Fruit fly (Drosophila melanogaster) whole organism, embryonic: ENCODE results near the gene Vdup1.
A peak's percentile ranks its signal among the peaks of the same experiment; 100 is the strongest.

Experiments
- Atf3 ChIP-seq: fragments of 200-800 bp; sonication (Bioruptor generic); optimal IDR thresholded peaks from 3 replicates; lab custom pipeline; 2016; ENCODE audit warnings: missing biosample characterization, missing genetic modification characterization
- B-H1 ChIP-seq: fragments of 200-800 bp; sonication (Bioruptor generic); IDR thresholded peaks from 3 replicates; pipeline ENCODE4 v1.3.6; 2022; ENCODE audit warnings: missing biosample characterization, missing genetic modification characterization
- CG10147 ChIP-seq: fragments of 200-800 bp; sonication (Bioruptor generic); optimal IDR thresholded peaks from 2 replicates; lab custom pipeline; 2019; ENCODE audit warnings: missing biosample characterization, mild to moderate bottlenecking, missing genetic modification characterization, moderate library complexity
- CG10959 ChIP-seq: fragments of 200-800 bp; sonication (Bioruptor generic); IDR thresholded peaks from 2 replicates; pipeline ENCODE4 v1.3.6; 2022; ENCODE audit warnings: missing biosample characterization, missing genetic modification characterization
- CG11085 ChIP-seq: fragments of 200-800 bp; sonication (Bioruptor generic); IDR thresholded peaks from 2 replicates; pipeline ENCODE4 v1.3.6; 2022; ENCODE audit warnings: missing biosample characterization, missing genetic modification characterization
- CG11696 ChIP-seq: fragments of 200-800 bp; sonication (Bioruptor generic); IDR thresholded peaks from 2 replicates; pipeline ENCODE4 v1.3.6; 2022; ENCODE audit warnings: missing biosample characterization, missing genetic modification characterization
- CG12219 ChIP-seq: fragments of 200-800 bp; sonication (Bioruptor generic); optimal IDR thresholded peaks from 3 replicates; lab custom pipeline; 2018; ENCODE audit warnings: missing biosample characterization, mild to moderate bottlenecking, missing genetic modification characterization
- CG14667 ChIP-seq: fragments of 200-800 bp; sonication (Bioruptor generic); IDR thresholded peaks from 2 replicates; pipeline ENCODE4 v1.3.6; 2022; ENCODE audit warnings: missing biosample characterization, missing genetic modification characterization
- CG3281 ChIP-seq: fragments of 200-800 bp; sonication (Bioruptor generic); optimal IDR thresholded peaks from 3 replicates; lab custom pipeline; 2017; ENCODE audit warnings: missing biosample characterization, mild to moderate bottlenecking, missing genetic modification characterization
- CG33213 ChIP-seq: fragments of 200-800 bp; sonication (Bioruptor generic); optimal IDR thresholded peaks from 3 replicates; lab custom pipeline; 2016; ENCODE audit warnings: missing biosample characterization, missing genetic modification characterization
- CG6689 ChIP-seq: fragments of 200-800 bp; sonication (Bioruptor generic); IDR thresholded peaks from 2 replicates; pipeline ENCODE4 v1.3.6; 2022; ENCODE audit warnings: missing biosample characterization, missing genetic modification characterization
- CG8089 ChIP-seq: fragments of 200-800 bp; sonication (Bioruptor generic); optimal IDR thresholded peaks from 3 replicates; lab custom pipeline; 2016; ENCODE audit warnings: missing biosample characterization, missing genetic modification characterization
- CG8478 ChIP-seq: fragments of >200 bp; optimal IDR thresholded peaks from 2 replicates; lab custom pipeline; 2018
- CG8765 ChIP-seq: fragments of 200-800 bp; sonication (Bioruptor generic); IDR thresholded peaks from 2 replicates; pipeline ENCODE4 v1.3.6; 2022; ENCODE audit warnings: missing biosample characterization, missing genetic modification characterization
- Dip3 ChIP-seq: fragments of 200-800 bp; sonication (Bioruptor generic); optimal IDR thresholded peaks from 3 replicates; lab custom pipeline; 2016; ENCODE audit warnings: missing biosample characterization, missing genetic modification characterization
- Dll ChIP-seq: fragments of 200-800 bp; sonication (Bioruptor generic); IDR thresholded peaks from 4 replicates; pipeline ENCODE4 v1.3.6; 2022; ENCODE audit warnings: missing biosample characterization, missing genetic modification characterization; ENCODE audit not compliant: partially characterized antibody
- Doc2 ChIP-seq: fragments of 200-800 bp; sonication (Bioruptor generic); IDR thresholded peaks from 2 replicates; pipeline ENCODE4 v1.3.6; 2022; ENCODE audit warnings: missing biosample characterization, missing genetic modification characterization
- ERR ChIP-seq: fragments of 200-800 bp; sonication (Bioruptor generic); optimal IDR thresholded peaks from 2 replicates; lab custom pipeline; 2016; ENCODE audit warnings: missing biosample characterization, missing genetic modification characterization
- HLH54F ChIP-seq: fragments of 200-800 bp; sonication (Bioruptor generic); optimal IDR thresholded peaks from 3 replicates; lab custom pipeline; 2016; ENCODE audit warnings: missing biosample characterization, missing genetic modification characterization
- Hand ChIP-seq: fragments of 200-800 bp; sonication (Bioruptor generic); optimal IDR thresholded peaks from 2 replicates; lab custom pipeline; 2017; ENCODE audit warnings: mild to moderate bottlenecking, missing biosample characterization, missing genetic modification reagents, missing genetic modification characterization
- HmgZ ChIP-seq: fragments of 200-800 bp; sonication (Bioruptor generic); optimal IDR thresholded peaks from 2 replicates; lab custom pipeline; 2018; ENCODE audit warnings: missing biosample characterization, mild to moderate bottlenecking, missing genetic modification characterization
- Jarid2 ChIP-seq: fragments of 200-800 bp; sonication (Bioruptor generic); optimal IDR thresholded peaks from 3 replicates; lab custom pipeline; 2017; ENCODE audit warnings: mild to moderate bottlenecking, missing biosample characterization, missing genetic modification reagents, missing genetic modification characterization
- MESR4 ChIP-seq: fragments of 200-800 bp; sonication (Bioruptor generic); optimal IDR thresholded peaks from 2 replicates; lab custom pipeline; 2018; ENCODE audit warnings: missing biosample characterization, mild to moderate bottlenecking, missing genetic modification characterization, moderate library complexity
- Max ChIP-seq: fragments of 200-800 bp; sonication (Bioruptor generic); optimal IDR thresholded peaks from 2 replicates; lab custom pipeline; 2016; ENCODE audit warnings: missing biosample characterization, mild to moderate bottlenecking, missing genetic modification characterization
- NFAT ChIP-seq: fragments of 200-800 bp; sonication (Bioruptor generic); IDR thresholded peaks from 2 replicates; pipeline ENCODE4 v1.3.6; 2022; ENCODE audit warnings: missing biosample characterization, missing genetic modification characterization
- Nf-YC ChIP-seq: fragments of 200-800 bp; optimal IDR thresholded peaks from 3 replicates; lab custom pipeline; 2019; ENCODE audit warnings: missing biosample characterization, mild to moderate bottlenecking, missing genetic modification characterization, moderate library complexity
- Optix ChIP-seq: fragments of 200-800 bp; sonication (Bioruptor generic); IDR thresholded peaks from 3 replicates; pipeline ENCODE4 v1.3.6; 2022; ENCODE audit warnings: missing biosample characterization, missing genetic modification characterization
- PHDP ChIP-seq: fragments of 200-800 bp; sonication (Bioruptor generic); optimal IDR thresholded peaks from 3 replicates; lab custom pipeline; 2018; ENCODE audit warnings: missing biosample characterization, mild to moderate bottlenecking, missing genetic modification characterization, moderate library complexity
- Sry-δ ChIP-seq: fragments of 200-800 bp; sonication (Bioruptor generic); optimal IDR thresholded peaks from 2 replicates; lab custom pipeline; 2016; ENCODE audit warnings: missing biosample characterization, missing genetic modification characterization
- Tbp ChIP-seq: fragments of >200 bp; optimal IDR thresholded peaks from 2 replicates; lab custom pipeline; 2018; ENCODE audit warnings: missing biosample characterization, missing genetic modification characterization
- bab2 ChIP-seq: fragments of 200-800 bp; sonication (Bioruptor generic); optimal IDR thresholded peaks from 2 replicates; lab custom pipeline; 2016; ENCODE audit warnings: missing biosample characterization, missing genetic modification characterization
- bbx ChIP-seq: fragments of 200-800 bp; sonication (Bioruptor generic); IDR thresholded peaks from 2 replicates; pipeline ENCODE4 v1.3.6; 2022; ENCODE audit warnings: missing biosample characterization, missing genetic modification characterization; ENCODE audit not compliant: partially characterized antibody
- disco-r ChIP-seq: fragments of 200-800 bp; sonication (Bioruptor generic); optimal IDR thresholded peaks from 2 replicates; lab custom pipeline; 2016; ENCODE audit warnings: missing biosample characterization, missing genetic modification characterization
- dysf ChIP-seq: fragments of 200-800 bp; sonication (Bioruptor generic); IDR thresholded peaks from 3 replicates; pipeline ENCODE4 v1.3.6; 2022; ENCODE audit warnings: missing biosample characterization, missing genetic modification characterization
- esg ChIP-seq: fragments of 200-800 bp; sonication (Bioruptor generic); conservative IDR thresholded peaks from 2 replicates; pipeline ENCODE4 v1.3.6; 2022; ENCODE audit warnings: missing biosample characterization, missing genetic modification characterization
- ewg ChIP-seq: fragments of 200-800 bp; sonication (Bioruptor generic); optimal IDR thresholded peaks from 3 replicates; lab custom pipeline; 2017; ENCODE audit warnings: mild to moderate bottlenecking, missing biosample characterization, missing genetic modification reagents, missing genetic modification characterization
- gsb-n ChIP-seq: fragments of 200-800 bp; sonication (Bioruptor generic); optimal IDR thresholded peaks from 3 replicates; lab custom pipeline; 2018; ENCODE audit warnings: missing biosample characterization, mild to moderate bottlenecking, missing genetic modification characterization
- inv ChIP-seq: fragments of 200-800 bp; sonication (Bioruptor generic); IDR thresholded peaks from 2 replicates; pipeline ENCODE4 v1.3.6; 2022; ENCODE audit warnings: missing biosample characterization, missing genetic modification characterization; ENCODE audit not compliant: partially characterized antibody
- lab ChIP-seq: fragments of 200-800 bp; sonication (Bioruptor generic); optimal IDR thresholded peaks from 3 replicates; lab custom pipeline; 2017; ENCODE audit warnings: missing biosample characterization, missing genetic modification characterization, mild to moderate bottlenecking, moderate library complexity, missing genetic modification reagents
- lilli ChIP-seq: fragments of 200-800 bp; sonication (Bioruptor generic); optimal IDR thresholded peaks from 3 replicates; lab custom pipeline; 2016; ENCODE audit warnings: missing biosample characterization, missing genetic modification characterization
- rib ChIP-seq: fragments of 200-800 bp; sonication (Bioruptor generic); IDR thresholded peaks from 2 replicates; pipeline ENCODE4 v1.3.6; 2022; ENCODE audit warnings: missing biosample characterization, missing genetic modification characterization
- sens ChIP-seq: fragments of 200-800 bp; sonication (Bioruptor generic); peaks from one replicate; lab custom pipeline; 2016; ENCODE audit warnings: missing biosample characterization, missing genetic modification characterization
- sim ChIP-seq: fragments of 200-800 bp; sonication (Bioruptor generic); IDR thresholded peaks from 2 replicates; pipeline ENCODE4 v1.3.6; 2022; ENCODE audit warnings: missing biosample characterization, missing genetic modification characterization
- slou ChIP-seq: fragments of 200-800 bp; sonication (Bioruptor generic); optimal IDR thresholded peaks from 3 replicates; lab custom pipeline; 2016; ENCODE audit warnings: missing biosample characterization, missing genetic modification characterization
- stwl ChIP-seq: fragments of 200-800 bp; sonication (Bioruptor generic); optimal IDR thresholded peaks from 3 replicates; lab custom pipeline; 2018; ENCODE audit warnings: missing biosample characterization, mild to moderate bottlenecking, missing genetic modification characterization, moderate library complexity
- tin ChIP-seq: fragments of 200-800 bp; sonication (Bioruptor generic); optimal IDR thresholded peaks from 3 replicates; lab custom pipeline; 2016; ENCODE audit warnings: missing biosample characterization, missing genetic modification characterization
- tup ChIP-seq: fragments of 200-800 bp; sonication (Bioruptor generic); optimal IDR thresholded peaks from 2 replicates; lab custom pipeline; 2016; ENCODE audit warnings: missing biosample characterization, mild to moderate bottlenecking, missing genetic modification characterization, moderate library complexity
- twi ChIP-seq: fragments of 200-800 bp; optimal IDR thresholded peaks from 2 replicates; lab custom pipeline; 2019; ENCODE audit warnings: missing biosample characterization, mild to moderate bottlenecking, missing genetic modification characterization, moderate library complexity
- vnd ChIP-seq: fragments of 200-800 bp; sonication (Bioruptor generic); IDR thresholded peaks from 3 replicates; pipeline ENCODE4 v1.3.6; 2022; ENCODE audit warnings: missing biosample characterization, missing genetic modification characterization; ENCODE audit not compliant: partially characterized antibody

Vdup1 gene

dm6 chr3L:224004-224951, 45.5 kb upstream of the Vdup1 start:
- no peak for TF ChIP-seq Max (GFP tag; lab: Kevin White, UChicago)
- no peak for TF ChIP-seq CG8765 (GFP tag; lab: Robert Waterston, UW)
- peak; percentile 2 for TF ChIP-seq HmgZ (tag; lab: Kevin White, UChicago)
- TF ChIP-seq Dll (GFP tag; lab: Robert Waterston, UW), result peak; percentile 32; the same call in 1 of the 4 replicates
- TF ChIP-seq CG3281 (GFP tag; lab: Kevin White, UChicago), result no peak
- TF ChIP-seq dysf (GFP tag; lab: Robert Waterston, UW), result no peak
- TF ChIP-seq bab2 (GFP tag; lab: Kevin White, UChicago), result no peak
- peak; percentile 40 for TF ChIP-seq ERR (GFP tag; lab: Kevin White, UChicago)
- TF ChIP-seq CG11085 (GFP tag; lab: Robert Waterston, UW), result peak; percentile 5; the same call in 1 of the 2 replicates
- peak; percentile 48; the same call in 1 of the 3 replicates for TF ChIP-seq Optix (GFP tag; lab: Robert Waterston, UW)
- TF ChIP-seq CG12219 (GFP tag; lab: Kevin White, UChicago), result peak; percentile 21
- TF ChIP-seq HLH54F (GFP tag; lab: Kevin White, UChicago), result no peak
- peak; percentile 9; the same call in 1 of the 2 replicates for TF ChIP-seq CG10959 (GFP tag; lab: Robert Waterston, UW)
- no peak for TF ChIP-seq CG10147 (GFP tag; lab: Kevin White, UChicago)
- no peak for TF ChIP-seq Doc2 (GFP tag; lab: Robert Waterston, UW)
- TF ChIP-seq sens (GFP tag; lab: Kevin White, UChicago), result peak; percentile 75
- peak; percentile 73 for TF ChIP-seq NFAT (GFP tag; lab: Robert Waterston, UW)
- no peak for TF ChIP-seq CG6689 (GFP tag; lab: Robert Waterston, UW)
- peak; percentile 82 for TF ChIP-seq Tbp
- no peak for TF ChIP-seq stwl (tag; lab: Kevin White, UChicago)
- TF ChIP-seq Nf-YC, result peak; percentile 24
- peak; percentile 76 for TF ChIP-seq ewg
- peak; percentile 46; the same call in 1 of the 3 replicates for TF ChIP-seq B-H1 (GFP tag; lab: Robert Waterston, UW)
- TF ChIP-seq slou, result no peak
- TF ChIP-seq Jarid2 (GFP tag; lab: Kevin White, UChicago), result peak; percentile 73
- TF ChIP-seq CG14667 (GFP tag; lab: Robert Waterston, UW), result no peak
- TF ChIP-seq MESR4 (GFP tag; lab: Kevin White, UChicago), result peak; percentile 99
- TF ChIP-seq bbx (GFP tag; lab: Robert Waterston, UW), result peak; percentile 64
- no peak for TF ChIP-seq Sry-δ (GFP tag; lab: Kevin White, UChicago)
- TF ChIP-seq Dip3 (GFP tag; lab: Kevin White, UChicago), result no peak
- TF ChIP-seq vnd (GFP tag; lab: Robert Waterston, UW), result 0 out of 3 replicates have a peak, but pooled peaks have one; percentile 9
- TF ChIP-seq rib (GFP tag; lab: Robert Waterston, UW), result peak; percentile 30
- peak; percentile 51; the same call in 1 of the 2 replicates for TF ChIP-seq sim
- peak; percentile 1 for TF ChIP-seq Atf3 (GFP tag; lab: Kevin White, UChicago)
- TF ChIP-seq CG11696, result no peak
- peak; percentile 1 for TF ChIP-seq Hand
- TF ChIP-seq CG33213, result peak; percentile 2
- TF ChIP-seq esg (GFP tag; lab: Robert Waterston, UW), result no peak
- TF ChIP-seq tin (GFP tag; lab: Kevin White, UChicago), result no peak
- TF ChIP-seq CG8089 (GFP tag; lab: Kevin White, UChicago), result peak; percentile 4
- no peak for TF ChIP-seq PHDP (tag; lab: Kevin White, UChicago)
- no peak for TF ChIP-seq gsb-n
- 0 out of 2 replicates have a peak, but pooled peaks have one; percentile 19 for TF ChIP-seq inv (GFP tag; lab: Robert Waterston, UW)
- TF ChIP-seq lab, result peak; percentile 16
- peak; percentile 14 for TF ChIP-seq tup
- peak; percentile 1 for TF ChIP-seq twi
- peak; percentile 78 for TF ChIP-seq lilli
- TF ChIP-seq disco-r (GFP tag; lab: Kevin White, UChicago), result no peak
- TF ChIP-seq CG8478 (lab: Kevin White, UChicago), result peak; percentile 86
